Worm (Caenorhabditis elegans): ENCODE results near the gene twk-17.

twk-17 gene

ce11 chrX:7578308-7578707 is 29.6 kb downstream of the twk-17 start (continued):
- peak; percentile 48; the same call in 1 of the 2 replicates for TF ChIP-seq pha-4 (GFP tag; IDR thresholded peaks at IDR 0.05)
- TF ChIP-seq pha-4 (tag; optimal IDR thresholded peaks at IDR 0.05), result no peak
- TF ChIP-seq mep-1 (tag; optimal IDR thresholded peaks at IDR 0.05), result peak; percentile 32
- peak; percentile 96 for TF ChIP-seq dmd-6 (GFP tag; IDR thresholded peaks at IDR 0.05)
- peak; percentile 73 for TF ChIP-seq mdt-29 (GFP tag; IDR thresholded peaks at IDR 0.05)
- TF ChIP-seq nhr-10 (tag; optimal IDR thresholded peaks at IDR 0.05), result no peak
- no peak for TF ChIP-seq unc-130 (GFP tag; optimal IDR thresholded peaks at IDR 0.05)
- TF ChIP-seq nhr-28 (tag; optimal IDR thresholded peaks at IDR 0.05), result peak; percentile 85
- TF ChIP-seq nhr-11 (tag; optimal IDR thresholded peaks at IDR 0.05), result no peak
- TF ChIP-seq hmg-1.1 (GFP tag; IDR thresholded peaks at IDR 0.05), result 0 out of 2 replicates have a peak, but pooled peaks have one; percentile 12
- no peak for TF ChIP-seq ama-1 (optimal IDR thresholded peaks at IDR 0.05)
- no peak for TF ChIP-seq nhr-237 (tag; optimal IDR thresholded peaks at IDR 0.05)

- TF ChIP-seq unc-62 (GFP tag; optimal IDR thresholded peaks at IDR 0.05 in 1 of 2), result peak in 1 of 2 experiments; percentile 28
- no peak for TF ChIP-seq unc-62 (tag; optimal IDR thresholded peaks at IDR 0.05)
- no peak for TF ChIP-seq D1046.2 (GFP tag; IDR thresholded peaks at IDR 0.05)
- peak; percentile 68 for TF ChIP-seq mep-1 (tag; optimal IDR thresholded peaks at IDR 0.05)
- TF ChIP-seq nhr-76 (tag; optimal IDR thresholded peaks at IDR 0.05), result no peak
- peak in 1 of 2 experiments; percentile 46 for TF ChIP-seq mdl-1 (tag; optimal IDR thresholded peaks at IDR 0.05)
- no peak for TF ChIP-seq mxl-2 (GFP tag; conservative IDR thresholded peaks at IDR 0.05)
- TF ChIP-seq nhr-6 (tag; optimal IDR thresholded peaks at IDR 0.05), result peak; percentile 35
- TF ChIP-seq skn-1 (tag; optimal IDR thresholded peaks at IDR 0.05), result no peak
- TF ChIP-seq dmd-6 (GFP tag; IDR thresholded peaks at IDR 0.05), result 0 out of 2 replicates have a peak, but pooled peaks have one; percentile 22
- peak in 1 of 2 experiments; percentile 19 for TF ChIP-seq daf-16 (GFP tag; optimal IDR thresholded peaks at IDR 0.05)
- TF ChIP-seq daf-16 (tag; optimal IDR thresholded peaks at IDR 0.05), result no peak
- peak; percentile 13 for TF ChIP-seq ztf-7 (tag; optimal IDR thresholded peaks at IDR 0.05)
- no peak for TF ChIP-seq F26F4.8 (GFP tag; conservative IDR thresholded peaks at IDR 0.05)
- TF ChIP-seq sdz-12 (GFP tag; optimal IDR thresholded peaks at IDR 0.05), result no peak
- peak; percentile 48 for TF ChIP-seq nhr-28 (tag; optimal IDR thresholded peaks at IDR 0.05)
- peak; percentile 58 for TF ChIP-seq hlh-11 (tag; optimal IDR thresholded peaks at IDR 0.05)
- TF ChIP-seq hlh-30 (tag; optimal IDR thresholded peaks at IDR 0.05; ENCODE audit: insufficient read depth), result peak; percentile 38
These were observed 30.3 kb downstream of the twk-17 start for ce11 chrX:7577458-7578158.

ce11 chrX:7575939-7576338 is 31.9 kb downstream of the twk-17 start:
- TF ChIP-seq hlh-11 (tag; optimal IDR thresholded peaks at IDR 0.05) (peak; percentile 76), daf-12 (tag; optimal IDR thresholded peaks at IDR 0.05) (no peak), Y75B8A.6 (GFP tag; IDR thresholded peaks at IDR 0.05) (no peak), zip-2 (tag; optimal IDR thresholded peaks at IDR 0.05) (no peak), php-3 (GFP tag; IDR thresholded peaks at IDR 0.05) (peak; percentile 61), lin-15B (tag; optimal IDR thresholded peaks at IDR 0.05) (no peak), Y105C5A.15 (GFP tag; IDR thresholded peaks at IDR 0.05) (no peak), daf-16 (GFP tag; optimal IDR thresholded peaks at IDR 0.05) (no peak), daf-16 (tag; optimal IDR thresholded peaks at IDR 0.05) (peak; percentile 87), F10B5.3 (tag; optimal IDR thresholded peaks at IDR 0.05) (no peak), T20F7.1 (GFP tag; optimal IDR thresholded peaks at IDR 0.05) (no peak), mes-2 (tag; optimal IDR thresholded peaks at IDR 0.05; ENCODE audit: poor library complexity, severe bottlenecking) (no peak), lsy-2 (tag; optimal IDR thresholded peaks at IDR 0.05) (peak in 1 of 2 experiments; percentile 5), lin-1 (GFP tag; IDR thresholded peaks at IDR 0.05) (peak; percentile 38; the same call in 1 of the 2 replicates), unc-39 (tag; optimal IDR thresholded peaks at IDR 0.05) (no peak), mxl-3 (GFP tag; optimal IDR thresholded peaks at IDR 0.05) (peak; percentile 31), F37D6.2 (tag; optimal IDR thresholded peaks at IDR 0.05) (no peak), hlh-30 (tag; optimal IDR thresholded peaks at IDR 0.05; ENCODE audit: insufficient read depth) (no peak), ZK337.2 (GFP tag; IDR thresholded peaks at IDR 0.05) (no peak), daf-19 (GFP tag; conservative IDR thresholded peaks at IDR 0.05) (no peak), pha-4 (GFP tag; IDR thresholded peaks at IDR 0.05) (no peak), pha-4 (tag; optimal IDR thresholded peaks at IDR 0.05) (no peak), unc-130 (GFP tag; optimal IDR thresholded peaks at IDR 0.05) (no peak), F44E2.7 (GFP tag; IDR thresholded peaks at IDR 0.05) (no peak), dmd-6 (GFP tag; IDR thresholded peaks at IDR 0.05) (peak; percentile 86), zfp-2 (tag; optimal IDR thresholded peaks at IDR 0.05) (no peak), ZK546.5 (tag; optimal IDR thresholded peaks at IDR 0.05) (no peak), cey-2 (tag; optimal IDR thresholded peaks at IDR 0.05; ENCODE audit: borderline replicate concordance, insufficient read depth) (no peak), nhr-76 (tag; optimal IDR thresholded peaks at IDR 0.05) (no peak)

All from whole organism, L4 larva.